Fruit fly (Drosophila melanogaster): ENCODE data around the gene CG7017.

CG7017 gene

DNA sequence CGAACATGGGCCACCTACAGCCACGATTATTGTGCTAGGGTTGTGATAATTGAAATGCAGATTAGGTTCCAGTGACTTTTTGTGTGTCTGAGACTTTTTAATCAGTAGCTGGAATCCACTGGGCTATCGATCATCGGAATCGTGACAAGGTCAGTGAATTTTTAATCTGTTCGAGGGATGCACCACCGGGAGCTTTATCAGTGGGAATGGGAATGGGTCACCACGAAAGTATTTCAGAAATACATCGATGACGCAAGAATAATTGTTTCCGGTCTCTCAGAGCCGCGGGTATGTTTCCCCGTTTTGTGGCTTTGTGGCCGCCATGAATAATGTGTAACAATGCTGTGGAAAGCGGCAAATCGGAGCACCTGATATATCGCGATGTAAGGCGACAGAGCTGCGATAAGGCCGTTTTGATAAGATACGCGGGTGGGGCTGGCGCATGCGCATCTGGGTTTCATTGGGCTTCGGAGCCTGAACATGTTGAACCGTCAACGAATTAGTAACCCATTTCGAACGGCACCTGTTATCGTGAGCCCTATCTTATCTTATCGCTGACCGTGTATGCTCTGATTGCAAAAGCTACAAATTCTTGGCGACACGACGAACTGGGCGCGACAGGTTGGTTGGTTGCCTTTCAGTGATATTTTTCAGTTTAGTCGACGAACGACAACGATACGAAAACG lies 23.9 kb downstream of the CG7017 start, which contains the start of gene Ssk:
Gene Ssk, plus strand, starts transcription at position 638 of the 686 bp plus-strand sequence.
- TF ChIP-seq noc (tag; optimal IDR thresholded peaks at IDR 0.05) = peak; percentile 65

DNA sequence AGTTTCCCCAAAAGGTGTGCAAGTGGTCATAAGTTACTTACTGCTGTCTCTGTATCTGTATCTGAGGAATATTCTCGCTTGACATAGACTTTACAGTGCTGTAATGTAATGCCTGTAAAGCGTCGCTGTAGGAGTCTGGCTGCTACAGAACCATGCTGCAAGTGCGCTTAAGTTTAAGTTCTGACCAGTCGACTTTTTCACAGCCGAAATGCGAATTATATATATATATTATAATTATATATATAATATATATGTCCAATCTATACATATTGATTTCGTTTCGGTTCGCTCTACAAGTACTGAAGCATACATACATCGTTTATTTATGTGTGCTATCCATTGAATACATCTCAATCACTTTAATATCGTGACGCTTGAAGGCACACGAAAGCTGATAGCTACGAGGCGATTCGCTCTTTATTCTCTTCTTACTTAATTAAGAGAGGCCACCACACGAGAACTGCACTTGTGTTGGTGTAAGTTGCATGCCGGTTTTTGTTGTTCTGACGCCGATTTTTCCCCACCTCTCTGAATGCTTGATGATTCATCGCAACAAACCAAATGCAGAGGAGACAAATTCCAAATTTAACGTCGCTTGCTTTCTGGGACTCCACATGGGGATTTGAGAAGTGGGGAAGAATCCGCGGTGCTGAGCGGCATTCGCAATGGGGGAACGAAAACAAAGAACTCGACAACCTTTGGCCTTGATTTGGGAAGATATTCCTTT lies 25.5 kb downstream of the CG7017 start:
- TF ChIP-seq noc (tag; optimal IDR thresholded peaks at IDR 0.05) = no peak

DNA sequence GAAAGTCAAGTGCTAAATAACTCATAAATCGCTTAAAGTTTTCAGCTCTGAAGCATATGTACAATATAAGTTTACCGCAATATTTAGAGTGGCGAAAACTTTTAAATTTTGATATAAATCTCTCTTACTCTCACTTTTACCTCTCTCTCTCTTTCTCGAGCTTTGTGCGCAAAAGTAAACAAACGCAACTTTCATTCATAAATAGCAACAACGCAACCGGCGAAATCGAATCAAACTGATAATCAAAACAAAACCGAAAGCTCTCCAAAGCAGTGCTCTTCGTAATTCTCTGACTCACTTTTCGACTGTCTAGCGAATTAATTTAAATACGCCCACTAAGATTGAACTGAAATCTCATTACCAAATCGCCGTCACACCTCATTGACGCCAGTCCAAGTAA lies 26.0 kb downstream of the CG7017 start:
- no peak for TF ChIP-seq noc (tag; optimal IDR thresholded peaks at IDR 0.05)

DNA sequence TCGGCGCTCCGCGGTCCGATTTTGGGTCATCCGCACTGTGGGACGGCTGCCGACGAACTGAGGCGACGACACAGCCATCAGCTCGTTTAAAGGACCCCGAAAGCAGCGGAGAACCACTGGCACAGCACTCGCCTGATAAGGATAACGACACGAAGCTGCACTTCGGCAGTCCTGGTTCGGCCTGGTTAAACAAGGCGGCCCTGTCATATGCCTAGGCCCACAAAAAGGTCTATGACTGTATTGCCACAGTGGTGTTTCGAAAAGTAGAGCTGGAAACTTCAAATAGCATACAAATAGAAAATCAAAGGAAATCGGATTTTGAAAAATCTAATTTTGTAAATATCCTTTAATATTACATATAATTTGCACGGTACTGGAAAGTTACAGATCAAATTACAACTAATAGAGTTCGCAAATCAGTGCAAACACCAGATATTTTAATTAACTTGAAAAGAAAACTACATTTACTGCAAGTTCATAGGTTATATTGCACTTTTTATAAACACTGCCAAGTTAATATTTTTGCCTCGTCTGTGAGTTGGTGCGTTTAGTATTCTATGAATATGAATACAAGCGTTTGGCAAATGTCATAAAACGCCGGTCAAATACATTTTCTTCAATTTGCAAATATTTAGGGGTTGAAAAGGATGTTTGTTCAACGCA lies 26.6 kb downstream of the CG7017 start:
- TF ChIP-seq noc (tag; optimal IDR thresholded peaks at IDR 0.05) = no peak

DNA sequence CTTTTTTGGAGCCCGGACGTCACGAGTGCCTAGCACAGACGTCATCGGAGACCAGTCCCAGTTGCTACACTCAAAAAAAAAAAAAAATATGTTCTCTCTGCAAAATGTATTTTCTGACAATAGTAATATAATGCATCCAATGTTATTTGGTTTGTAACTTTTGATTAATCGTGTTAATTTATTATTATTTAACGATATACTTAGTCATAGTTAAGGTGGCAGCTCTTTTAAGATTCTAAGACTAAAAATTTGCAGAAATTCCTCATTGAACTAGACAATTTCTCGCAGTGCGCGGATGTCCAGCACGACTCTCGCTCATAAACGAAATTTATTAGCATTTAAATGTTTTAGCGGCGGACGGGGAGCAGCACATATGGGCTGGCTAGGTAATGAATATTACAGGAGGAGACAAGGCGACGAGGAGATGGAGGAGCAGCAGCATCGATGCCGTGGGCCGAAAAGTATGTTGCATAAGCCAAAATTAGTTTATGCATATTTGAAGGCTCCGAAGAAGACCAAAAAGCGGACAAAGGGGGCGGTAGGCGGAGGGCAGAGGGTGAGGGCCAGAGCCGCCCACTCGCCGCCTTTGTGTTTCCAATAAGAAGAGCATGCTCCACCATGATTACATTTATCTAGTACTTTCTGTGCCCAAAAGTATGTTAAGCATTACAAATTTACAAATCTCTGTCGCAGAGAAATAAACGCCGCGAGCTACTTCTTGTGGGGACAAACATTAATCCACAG lies 28.4 kb downstream of the CG7017 start:
- TF ChIP-seq noc (tag; optimal IDR thresholded peaks at IDR 0.05) = peak; percentile 59

DNA sequence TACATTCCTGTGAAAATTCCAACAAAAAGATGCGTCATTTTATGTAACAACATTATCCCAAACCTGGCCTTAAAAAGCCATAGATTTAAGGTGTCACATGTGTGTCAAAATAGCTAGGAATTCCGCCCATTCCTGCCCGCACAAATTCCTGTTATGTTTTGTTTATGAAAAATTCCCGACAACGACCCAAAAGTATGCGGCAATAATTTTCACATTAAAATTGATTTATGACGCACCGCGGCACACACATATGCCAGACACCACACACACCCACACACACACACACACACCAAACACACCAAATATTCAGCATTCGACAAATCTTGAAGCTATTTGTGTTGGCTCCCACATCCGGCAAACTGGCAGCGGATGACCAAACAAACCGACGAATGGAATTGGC lies 29.1 kb downstream of the CG7017 start:
- no peak for TF ChIP-seq noc (tag; optimal IDR thresholded peaks at IDR 0.05)

DNA sequence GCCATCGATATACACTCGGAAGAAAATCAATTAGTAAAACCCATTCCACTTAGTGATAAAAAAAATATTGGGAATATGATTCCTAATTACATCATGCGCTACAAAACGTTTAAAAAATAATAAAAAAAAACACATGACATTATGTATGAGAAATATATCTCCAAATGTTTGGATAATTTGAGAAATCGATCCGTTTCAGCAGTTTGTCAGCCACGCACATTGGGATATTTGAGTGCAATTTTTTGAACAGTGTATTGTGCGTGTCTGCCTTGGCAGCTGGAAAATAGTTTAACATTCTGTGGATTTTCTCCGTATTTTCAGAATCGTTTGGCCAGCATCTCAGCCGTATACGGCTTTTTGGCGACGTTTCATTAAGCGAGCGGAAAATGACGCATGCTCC lies 33.8 kb downstream of the CG7017 start:
- no peak for TF ChIP-seq noc (tag; optimal IDR thresholded peaks at IDR 0.05)

DNA sequence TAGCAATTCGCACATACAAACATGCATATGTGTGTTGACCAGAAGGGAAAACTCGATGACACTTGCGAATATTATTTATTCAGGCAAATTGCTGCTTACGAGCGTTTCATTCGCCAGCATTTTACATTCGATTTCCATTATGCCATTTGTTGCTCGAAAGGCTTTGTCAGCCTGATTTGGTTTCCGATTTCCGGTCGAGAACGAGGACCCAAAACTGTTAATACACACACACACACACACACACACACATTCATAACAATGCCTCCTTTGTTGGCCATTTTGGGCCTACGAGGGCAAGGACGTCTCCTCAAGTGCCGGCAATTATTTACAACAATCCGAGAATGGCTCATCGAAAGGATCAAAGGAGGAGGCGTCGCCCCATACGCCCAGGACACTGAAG lies 34.2 kb downstream of the CG7017 start:
- no peak for TF ChIP-seq noc (tag; optimal IDR thresholded peaks at IDR 0.05)

DNA sequence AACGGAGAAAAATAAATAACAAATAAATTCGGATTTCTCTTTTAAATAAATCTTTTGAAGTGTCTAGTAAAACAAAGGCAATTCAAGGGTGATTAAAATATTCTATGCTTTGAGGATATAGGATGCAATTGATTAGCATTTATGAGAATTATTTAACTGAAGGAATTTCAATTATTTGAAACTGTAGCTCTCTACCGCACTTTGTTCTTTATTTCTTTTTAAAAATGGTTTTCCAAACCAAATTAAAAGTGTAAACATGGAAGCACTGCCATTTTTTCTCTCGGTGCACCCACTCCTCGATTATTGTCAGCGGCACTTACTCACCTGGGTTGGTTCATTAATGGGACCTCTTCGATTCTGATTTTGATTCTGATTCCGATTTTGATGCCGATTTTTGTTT lies 43.8 kb downstream of the CG7017 start:
- TF ChIP-seq noc (tag; optimal IDR thresholded peaks at IDR 0.05) = no peak
